Worm (Caenorhabditis elegans) whole organism, early embryonic: Measurements from ENCODE around the gene ubxn-2.

Experiments used
- B0310.2 ChIP-seq: sonication (generic microtip); optimal IDR thresholded peaks from 2 replicates; lab custom pipeline; 2016; ENCODE audit warnings: mild to moderate bottlenecking, missing genetic modification characterization, missing compliant biosample characterization
- aly-1 ChIP-seq: sonication (generic microtip); optimal IDR thresholded peaks from 2 replicates; lab custom pipeline; 2016; ENCODE audit warnings: missing genetic modification characterization, missing compliant biosample characterization
- ama-1 ChIP-seq: fragments of 150-350 bp; optimal IDR thresholded peaks from 2 replicates; lab custom pipeline; 2014
- ceh-13 ChIP-seq: fragments of 200-800 bp; sonication (Bioruptor generic); optimal IDR thresholded peaks from 2 replicates; lab custom pipeline; 2018; ENCODE audit warnings: mild to moderate bottlenecking, missing genetic modification characterization, missing compliant biosample characterization
- ceh-36 ChIP-seq: sonication (generic microtip); optimal IDR thresholded peaks from 2 replicates; lab custom pipeline; 2016; ENCODE audit warnings: missing genetic modification characterization, inconsistent platforms, missing compliant biosample characterization
- ets-7 ChIP-seq: sonication (generic microtip); optimal IDR thresholded peaks from 2 replicates; lab custom pipeline; 2016; ENCODE audit warnings: missing genotype, missing genetic modification characterization, missing compliant biosample characterization
- flt-1 ChIP-seq: fragments of 200-800 bp; sonication (Bioruptor generic); IDR thresholded peaks from 2 replicates; pipeline ENCODE4 v1.3.6; 2022; ENCODE audit warnings: missing genetic modification characterization, missing compliant biosample characterization
- hmbx-1 ChIP-seq: sonication (generic microtip); optimal IDR thresholded peaks from 2 replicates; lab custom pipeline; 2016; ENCODE audit warnings: mild to moderate bottlenecking, missing genetic modification characterization, missing compliant biosample characterization
- hmg-4 ChIP-seq: fragments of 200-800 bp; sonication (Bioruptor generic); optimal IDR thresholded peaks from 2 replicates; lab custom pipeline; 2018; ENCODE audit warnings: mild to moderate bottlenecking, missing genetic modification characterization, missing compliant biosample characterization
- hnd-1 ChIP-seq: sonication (generic microtip); optimal IDR thresholded peaks from 2 replicates; lab custom pipeline; 2016; ENCODE audit warnings: missing genetic modification characterization, missing compliant biosample characterization
- sea-1 ChIP-seq: fragments of 200-800 bp; sonication (Bioruptor generic); conservative IDR thresholded peaks from 2 replicates; pipeline ENCODE4 v1.3.6; 2022; ENCODE audit warnings: missing genetic modification characterization, missing compliant biosample characterization
- tbx-11 ChIP-seq: fragments of 200-800 bp; sonication (Bioruptor generic); IDR thresholded peaks from 2 replicates; pipeline ENCODE4 v1.3.6; 2022; ENCODE audit warnings: missing genetic modification characterization, missing compliant biosample characterization
- tbx-37 ChIP-seq: fragments of 200-800 bp; sonication (Bioruptor generic); conservative IDR thresholded peaks from 2 replicates; pipeline ENCODE4 v1.3.6; 2022; ENCODE audit warnings: missing genetic modification reagents, missing genetic modification characterization, missing compliant biosample characterization
- tra-4 ChIP-seq: sonication (generic microtip); optimal IDR thresholded peaks from 2 replicates; lab custom pipeline; 2017; ENCODE audit warnings: missing genetic modification characterization, missing compliant biosample characterization

- TF ChIP-seq ama-1 (lab: Kevin White, UChicago) = no peak
- no peak for TF ChIP-seq ceh-36 (tag; lab: Kevin White, UChicago)
- no peak for TF ChIP-seq B0310.2
- no peak for TF ChIP-seq ceh-13 (GFP tag; lab: Kevin White, UChicago)
- no peak for TF ChIP-seq hnd-1 (tag; lab: Kevin White, UChicago)
- no peak for TF ChIP-seq hmbx-1 (tag; lab: Kevin White, UChicago)
- TF ChIP-seq tbx-11 (GFP tag; lab: Robert Waterston, UW) = no peak
- no peak for TF ChIP-seq tbx-37
- no peak for TF ChIP-seq tra-4 (tag; lab: Kevin White, UChicago)
- no peak for TF ChIP-seq hmg-4 (GFP tag; lab: Kevin White, UChicago)
- TF ChIP-seq flt-1 (GFP tag; lab: Robert Waterston, UW) = no peak
- TF ChIP-seq ets-7 (tag; lab: Kevin White, UChicago) = no peak
- TF ChIP-seq aly-1 = no peak
- no peak for TF ChIP-seq sea-1 (GFP tag; lab: Robert Waterston, UW)
Measured at ce11 chrIV:2751568-2751967, 25.9 kb upstream of the ubxn-2 start, which contains the start of gene Y54G2A.41.
